Fruit fly (Drosophila melanogaster) S2 (cell line): ENCODE data around the gene CG14020.

Source experiments
- CG8478 ChIP-seq: fragments of >200 bp; optimal IDR thresholded peaks from 2 replicates; lab custom pipeline; 2018
- CTCF ChIP-seq, 2 experiments: fragments of >200 bp; optimal IDR thresholded peaks; 2 replicates each; lab custom pipeline; 2018

DNA sequence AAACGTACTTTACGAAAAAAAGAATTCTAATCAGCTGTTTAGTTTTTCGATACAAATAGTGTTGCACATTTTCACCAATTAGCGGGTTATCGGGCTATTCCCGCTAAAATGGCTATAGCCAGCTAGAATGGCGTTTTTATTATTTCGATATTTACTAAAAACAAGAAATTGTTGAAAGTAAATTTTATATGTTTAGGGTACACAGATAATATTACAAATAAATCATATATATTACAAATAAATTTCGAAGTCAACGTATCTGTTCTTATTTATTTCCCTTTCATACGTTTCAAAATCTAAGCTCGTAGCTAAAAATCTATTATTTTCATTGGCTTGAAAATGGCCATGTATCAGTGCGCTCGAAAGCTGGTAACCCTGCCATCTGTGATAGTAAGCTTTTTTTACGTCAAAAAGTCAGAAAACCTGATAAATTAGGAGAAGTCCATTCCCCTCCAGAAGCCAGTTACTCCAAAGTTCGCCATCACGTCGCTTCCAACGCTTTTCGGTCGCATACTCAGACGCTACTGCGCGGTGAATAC, 2.4 kb downstream of the CG14020 start, which contains the start of the genes CG7382 and cl:
- TF ChIP-seq CTCF (optimal IDR thresholded peaks at IDR 0.05; lab: Kevin White, UChicago) (no peak), CG8478 (lab: Kevin White, UChicago) (no peak)
